Fruit fly (Drosophila melanogaster) whole organism, prepupa: Measurements from ENCODE around the gene Alh.

Experiments
- Blimp-1 ChIP-seq: fragments of 200-800 bp; sonication (Bioruptor generic); optimal IDR thresholded peaks from 3 replicates; lab custom pipeline; 2017; ENCODE audit warnings: missing biosample characterization, missing genetic modification characterization, mild to moderate bottlenecking, moderate library complexity, missing genetic modification reagents
- CG10631 ChIP-seq: fragments of 200-800 bp; sonication (Bioruptor generic); optimal IDR thresholded peaks from 2 replicates; lab custom pipeline; 2016; ENCODE audit warnings: missing biosample characterization, missing genetic modification characterization
- CG10669 ChIP-seq: fragments of 200-800 bp; sonication (Bioruptor generic); optimal IDR thresholded peaks from 3 replicates; lab custom pipeline; 2018; ENCODE audit warnings: missing biosample characterization, mild to moderate bottlenecking, missing genetic modification characterization, moderate library complexity
- CG11294 ChIP-seq: fragments of 200-800 bp; sonication (Bioruptor generic); IDR thresholded peaks from 2 replicates; pipeline ENCODE4 v1.3.6; 2022; ENCODE audit warnings: missing biosample characterization, missing genetic modification characterization
- CG11762 ChIP-seq: fragments of 200-800 bp; sonication (Bioruptor generic); optimal IDR thresholded peaks from 3 replicates; lab custom pipeline; 2016; ENCODE audit warnings: missing biosample characterization, missing genetic modification characterization; ENCODE audit not compliant: insufficient read depth
- CG11902 ChIP-seq: fragments of 200-800 bp; sonication (Bioruptor generic); optimal IDR thresholded peaks from 3 replicates; lab custom pipeline; 2016; ENCODE audit warnings: missing biosample characterization, missing genetic modification characterization
- CG1621 ChIP-seq: fragments of 200-800 bp; sonication (Bioruptor generic); optimal IDR thresholded peaks from 3 replicates; lab custom pipeline; 2018; ENCODE audit warnings: missing biosample characterization, mild to moderate bottlenecking, missing genetic modification characterization
- CG3032 ChIP-seq: fragments of 200-800 bp; optimal IDR thresholded peaks from 2 replicates; lab custom pipeline; 2019; ENCODE audit warnings: missing biosample characterization, mild to moderate bottlenecking, missing genetic modification characterization, moderate library complexity
- CG34406 ChIP-seq: fragments of 200-800 bp; sonication (Bioruptor generic); optimal IDR thresholded peaks from 3 replicates; lab custom pipeline; 2016; ENCODE audit warnings: missing biosample characterization, missing genetic modification characterization
- CG3919 ChIP-seq: fragments of 200-800 bp; sonication (Bioruptor generic); optimal IDR thresholded peaks from 3 replicates; lab custom pipeline; 2016; ENCODE audit warnings: missing biosample characterization, missing genetic modification characterization
- CG6276 ChIP-seq: fragments of 200-800 bp; sonication (Bioruptor generic); optimal IDR thresholded peaks from 2 replicates; lab custom pipeline; 2017; ENCODE audit warnings: missing biosample characterization, mild to moderate bottlenecking, missing genetic modification characterization
- CG6792 ChIP-seq: fragments of 200-800 bp; sonication (Bioruptor generic); optimal IDR thresholded peaks from 3 replicates; lab custom pipeline; 2016; ENCODE audit warnings: missing biosample characterization, missing genetic modification characterization
- CG6808 ChIP-seq: fragments of 200-800 bp; sonication (Bioruptor generic); optimal IDR thresholded peaks from 3 replicates; lab custom pipeline; 2017; ENCODE audit warnings: missing biosample characterization, missing genetic modification characterization, mild to moderate bottlenecking, moderate library complexity, missing genetic modification reagents
- CG7368 ChIP-seq: fragments of 200-800 bp; sonication (Bioruptor generic); optimal IDR thresholded peaks from 3 replicates; lab custom pipeline; 2016; ENCODE audit warnings: missing biosample characterization, missing genetic modification characterization
- CG8119 ChIP-seq: fragments of 200-800 bp; sonication (Bioruptor generic); IDR thresholded peaks from 3 replicates; pipeline ENCODE4 v1.3.6; 2022; ENCODE audit warnings: missing biosample characterization, missing genetic modification characterization
- CG8319 ChIP-seq: fragments of 200-800 bp; sonication (Bioruptor generic); optimal IDR thresholded peaks from 3 replicates; lab custom pipeline; 2016; ENCODE audit warnings: missing biosample characterization, missing genetic modification characterization
- CG8632 ChIP-seq: fragments of 200-800 bp; sonication (Bioruptor generic); optimal IDR thresholded peaks from 3 replicates; lab custom pipeline; 2016; ENCODE audit warnings: missing biosample characterization, missing genetic modification characterization
- CG9139 ChIP-seq: fragments of 200-800 bp; sonication (Bioruptor generic); optimal IDR thresholded peaks from 3 replicates; lab custom pipeline; 2017; ENCODE audit warnings: missing biosample characterization, mild to moderate bottlenecking, missing genetic modification characterization
- Eip93F ChIP-seq: fragments of 200-800 bp; sonication (Bioruptor generic); optimal IDR thresholded peaks from 2 replicates; lab custom pipeline; 2016; ENCODE audit warnings: missing biosample characterization, mild to moderate bottlenecking, missing genetic modification characterization
- Gug ChIP-seq: fragments of 200-800 bp; sonication (Bioruptor generic); IDR thresholded peaks from 2 replicates; pipeline ENCODE4 v1.3.6; 2022; ENCODE audit warnings: missing biosample characterization, missing genetic modification characterization
- Hr4 ChIP-seq: fragments of 200-800 bp; sonication (Bioruptor generic); optimal IDR thresholded peaks from 3 replicates; lab custom pipeline; 2016; ENCODE audit warnings: missing biosample characterization, missing genetic modification characterization
- Lpt ChIP-seq: fragments of 200-800 bp; sonication (Bioruptor generic); optimal IDR thresholded peaks from 3 replicates; lab custom pipeline; 2016; ENCODE audit warnings: missing biosample characterization, missing genetic modification characterization
- OdsH ChIP-seq: fragments of 200-800 bp; sonication (Bioruptor generic); optimal IDR thresholded peaks from 3 replicates; lab custom pipeline; 2016; ENCODE audit warnings: missing biosample characterization, missing genetic modification characterization
- Sox15 ChIP-seq: fragments of 200-800 bp; sonication (Bioruptor generic); optimal IDR thresholded peaks from 3 replicates; lab custom pipeline; 2016; ENCODE audit warnings: missing biosample characterization, missing genetic modification characterization
- achi ChIP-seq: fragments of 200-800 bp; sonication (Bioruptor generic); optimal IDR thresholded peaks from 3 replicates; lab custom pipeline; 2016; ENCODE audit warnings: missing biosample characterization, missing genetic modification characterization
- cyc ChIP-seq: fragments of 200-800 bp; sonication (Bioruptor generic); optimal IDR thresholded peaks from 3 replicates; lab custom pipeline; 2016; ENCODE audit warnings: missing biosample characterization, missing genetic modification characterization
- dac ChIP-seq: fragments of 200-800 bp; sonication (Bioruptor generic); optimal IDR thresholded peaks from 2 replicates; lab custom pipeline; 2017; ENCODE audit warnings: missing biosample characterization, mild to moderate bottlenecking, missing genetic modification characterization
- dsx ChIP-seq: fragments of 200-800 bp; optimal IDR thresholded peaks from 3 replicates; lab custom pipeline; 2019; ENCODE audit warnings: missing biosample characterization, mild to moderate bottlenecking, missing genetic modification characterization, moderate library complexity; ENCODE audit not compliant: poor library complexity, severe bottlenecking
- fd85E ChIP-seq: fragments of 200-800 bp; sonication (Bioruptor generic); optimal IDR thresholded peaks from 3 replicates; lab custom pipeline; 2016; ENCODE audit warnings: missing biosample characterization, missing genetic modification characterization
- pdm3 ChIP-seq: fragments of 200-800 bp; sonication (Bioruptor generic); optimal IDR thresholded peaks from 3 replicates; lab custom pipeline; 2016; ENCODE audit warnings: missing biosample characterization, missing genetic modification characterization
- salr ChIP-seq, 2 experiments: fragments of 200-800 bp; sonication (Bioruptor generic); optimal IDR thresholded peaks; 3 replicates each; lab custom pipeline; 2016 to 2018; ENCODE audit warnings: missing biosample characterization in 2 of 2, missing genetic modification characterization in 2 of 2, mild to moderate bottlenecking in 1 of 2
- spab ChIP-seq: fragments of 200-800 bp; sonication (Bioruptor generic); optimal IDR thresholded peaks from 2 replicates; lab custom pipeline; 2017; ENCODE audit warnings: missing biosample characterization, mild to moderate bottlenecking, missing genetic modification characterization, missing genetic modification reagents
- ss ChIP-seq, 2 experiments: fragments of 200-800 bp; sonication (Bioruptor generic); optimal IDR thresholded peaks; 2 replicates in 1 of 2; 3 replicates in 1 of 2; lab custom pipeline; 2017 to 2018; ENCODE audit warnings: mild to moderate bottlenecking in 2 of 2, missing biosample characterization in 2 of 2, missing genetic modification characterization in 2 of 2, moderate library complexity in 1 of 2
- svp ChIP-seq: fragments of 200-800 bp; sonication (Bioruptor generic); peaks from one replicate; lab custom pipeline; 2016; ENCODE audit warnings: missing biosample characterization, missing genetic modification characterization

Gene Alh

dm6 chr3R:7138058-7138457 is 14.1 kb upstream of the Alh start:
- TF ChIP-seq Hr4 (GFP tag; lab: Kevin White, UChicago) (no peak), CG8632 (GFP tag; lab: Kevin White, UChicago) (no peak), fd85E (no peak), CG7368 (GFP tag; lab: Kevin White, UChicago) (no peak), CG11762 (GFP tag; lab: Kevin White, UChicago) (no peak), Gug (GFP tag; lab: Robert Waterston, UW) (no peak), CG10631 (GFP tag; lab: Kevin White, UChicago) (no peak), CG8319 (GFP tag; lab: Kevin White, UChicago) (no peak), spab (GFP tag; lab: Kevin White, UChicago) (no peak), CG3032 (tag; lab: Kevin White, UChicago) (no peak), cyc (no peak), OdsH (GFP tag; lab: Kevin White, UChicago) (no peak)

DNA sequence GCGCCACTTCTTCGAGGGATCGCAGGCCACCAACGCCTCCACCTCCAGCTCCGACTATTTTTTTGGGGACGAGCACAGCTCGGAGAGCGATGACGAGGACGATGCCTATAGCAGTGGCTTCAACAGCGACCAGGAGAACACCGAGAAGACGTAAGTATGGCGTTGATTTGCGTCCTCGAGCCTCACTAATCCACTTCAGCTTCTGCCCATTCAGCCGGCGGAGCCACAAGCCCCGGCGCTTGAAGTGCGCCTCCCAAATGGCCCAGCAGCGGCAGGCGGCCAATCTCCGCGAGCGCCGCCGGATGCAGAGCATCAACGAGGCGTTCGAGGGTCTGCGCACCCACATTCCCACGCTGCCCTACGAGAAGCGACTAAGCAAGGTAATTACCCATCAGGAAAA is 13.2 kb upstream of the Alh start:
- no peak for TF ChIP-seq spab (GFP tag; lab: Kevin White, UChicago)
- TF ChIP-seq pdm3 (GFP tag; lab: Kevin White, UChicago), result no peak
- TF ChIP-seq CG6808 (GFP tag; lab: Kevin White, UChicago), result no peak
- TF ChIP-seq CG8119, result no peak
- TF ChIP-seq CG8632 (GFP tag; lab: Kevin White, UChicago), result no peak
- TF ChIP-seq CG11902 (GFP tag; lab: Kevin White, UChicago), result no peak
- TF ChIP-seq CG9139 (GFP tag; lab: Kevin White, UChicago), result no peak
- no peak for TF ChIP-seq CG11294 (GFP tag; lab: Robert Waterston, UW)
- no peak for TF ChIP-seq CG34406 (GFP tag; lab: Kevin White, UChicago)
- no peak for TF ChIP-seq CG11762 (GFP tag; lab: Kevin White, UChicago)
- TF ChIP-seq salr (GFP tag; optimal IDR thresholded peaks at IDR 0.05; lab: Kevin White, UChicago), result no peak
- TF ChIP-seq dac (GFP tag; lab: Kevin White, UChicago), result no peak

dm6 chr3R:7135881-7136280 is 11.9 kb upstream of the Alh start, which contains the start of gene Fer1:
Gene Fer1 (plus strand): TSS chr3R:7136206.
- TF ChIP-seq dac (GFP tag; lab: Kevin White, UChicago), result no peak
- no peak for TF ChIP-seq Lpt (GFP tag; lab: Kevin White, UChicago)
- no peak for TF ChIP-seq dsx (GFP tag; lab: Kevin White, UChicago)
- no peak for TF ChIP-seq achi (GFP tag; lab: Kevin White, UChicago)
- TF ChIP-seq Eip93F (GFP tag; lab: Kevin White, UChicago), result no peak

DNA sequence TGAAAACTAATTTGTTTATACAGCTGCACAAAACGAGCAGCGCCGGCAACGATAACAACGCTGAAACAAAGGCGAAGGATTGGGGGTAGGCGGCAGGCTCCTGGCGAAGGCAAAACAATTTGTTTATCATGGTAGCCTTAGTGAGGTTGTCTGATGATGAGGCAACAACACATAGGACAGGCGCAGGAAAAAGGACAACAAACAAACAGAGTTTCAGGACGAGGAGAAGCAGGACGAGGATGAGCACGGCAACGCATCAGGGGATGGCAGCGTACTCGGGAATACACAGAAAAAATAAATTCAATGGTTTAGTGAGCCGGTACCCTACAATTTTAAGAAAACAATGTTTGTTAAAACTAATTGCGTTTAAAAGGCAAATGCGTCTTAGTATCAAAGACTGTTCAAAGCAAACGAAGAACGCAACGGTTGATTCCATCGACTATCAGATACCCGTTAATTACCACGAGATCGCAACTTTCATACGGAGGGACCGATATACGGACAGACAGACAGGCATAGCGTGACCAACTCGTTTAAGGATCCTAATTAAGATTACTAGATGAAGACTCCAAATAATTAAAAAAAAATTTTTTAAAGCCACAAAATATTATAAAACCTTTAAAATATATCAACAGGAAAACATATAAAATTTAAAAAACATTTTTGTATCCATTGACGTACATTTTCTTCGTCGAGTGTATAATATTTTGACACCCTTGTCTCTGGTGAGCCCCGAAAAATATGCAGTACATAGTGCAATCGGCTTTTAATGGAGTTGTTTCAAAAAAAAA is 10.9 kb upstream of the Alh start:
- TF ChIP-seq Sox15 (GFP tag; lab: Kevin White, UChicago) (no peak), svp (GFP tag; lab: Kevin White, UChicago) (no peak), ss (GFP tag; optimal IDR thresholded peaks at IDR 0.05; lab: Kevin White, UChicago) (no peak), CG8632 (GFP tag; lab: Kevin White, UChicago) (no peak), CG6792 (no peak), fd85E (no peak), CG6276 (GFP tag; lab: Kevin White, UChicago) (no peak), salr (GFP tag; optimal IDR thresholded peaks at IDR 0.05; lab: Kevin White, UChicago) (no peak), Gug (GFP tag; lab: Robert Waterston, UW) (no peak)

DNA sequence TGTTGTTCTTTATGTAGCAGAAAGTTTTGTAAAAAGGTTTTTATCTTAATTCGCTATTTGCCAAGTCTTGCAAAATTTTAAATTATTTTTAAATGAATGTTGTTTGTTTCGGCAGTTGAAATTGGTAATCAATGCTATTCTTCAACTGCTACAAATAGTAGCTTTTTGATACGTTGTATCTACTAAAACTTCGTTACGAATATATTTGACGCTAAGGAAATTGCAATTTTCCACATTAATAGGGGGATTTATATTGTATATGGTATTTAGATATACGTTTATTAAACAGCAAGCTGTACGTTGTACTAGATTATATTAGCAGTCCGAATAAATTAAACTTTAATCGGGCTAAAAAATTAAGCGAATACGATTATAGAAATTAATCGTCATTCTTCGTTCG is 7.3 kb upstream of the Alh start, which contains the start of gene CG31493:
CG31493 (plus strand) TSS at position 301 of the 400 bp plus-strand sequence.
- no peak for TF ChIP-seq CG7368 (GFP tag; lab: Kevin White, UChicago)
- no peak for TF ChIP-seq CG3032 (tag; lab: Kevin White, UChicago)
- TF ChIP-seq CG6276 (GFP tag; lab: Kevin White, UChicago), result no peak
- no peak for TF ChIP-seq CG1621 (tag; lab: Kevin White, UChicago)
- TF ChIP-seq spab (GFP tag; lab: Kevin White, UChicago), result no peak
- no peak for TF ChIP-seq dac (GFP tag; lab: Kevin White, UChicago)
- TF ChIP-seq Blimp-1 (GFP tag; lab: Kevin White, UChicago), result no peak
- TF ChIP-seq CG3919, result no peak
- no peak for TF ChIP-seq CG10669
- TF ChIP-seq salr (GFP tag; optimal IDR thresholded peaks at IDR 0.05; lab: Kevin White, UChicago), result no peak
- TF ChIP-seq Eip93F (GFP tag; lab: Kevin White, UChicago), result no peak
